Fruit fly (Drosophila melanogaster) whole organism, embryonic: ENCODE results near the gene Sr-CIII.

Experiments
- Awh ChIP-seq: fragments of 200-800 bp; sonication (Bioruptor generic); IDR thresholded peaks from 2 replicates; pipeline ENCODE4, ENCODE4 v1.3.6; 2022; ENCODE audit warnings: missing biosample characterization, missing genetic modification characterization
- CG11696 ChIP-seq: fragments of 200-800 bp; sonication (Bioruptor generic); IDR thresholded peaks from 2 replicates; pipeline ENCODE4 v1.3.6; 2022; ENCODE audit warnings: missing biosample characterization, missing genetic modification characterization
- CG12071 ChIP-seq: fragments of 200-800 bp; sonication (Bioruptor generic); optimal IDR thresholded peaks from 3 replicates; lab custom pipeline; 2018; ENCODE audit warnings: missing biosample characterization, mild to moderate bottlenecking, missing genetic modification characterization
- CG12219 ChIP-seq: fragments of 200-800 bp; sonication (Bioruptor generic); optimal IDR thresholded peaks from 3 replicates; lab custom pipeline; 2018; ENCODE audit warnings: missing biosample characterization, mild to moderate bottlenecking, missing genetic modification characterization
- CG13424 ChIP-seq: fragments of 200-800 bp; sonication (Bioruptor generic); optimal IDR thresholded peaks from 2 replicates; lab custom pipeline; 2019; ENCODE audit warnings: missing biosample characterization, mild to moderate bottlenecking, missing genetic modification characterization, moderate library complexity
- CG13775 ChIP-seq: fragments of 200-800 bp; sonication (Bioruptor generic); optimal IDR thresholded peaks from 3 replicates; lab custom pipeline; 2017; ENCODE audit warnings: missing biosample characterization, mild to moderate bottlenecking, missing genetic modification characterization
- CG15073 ChIP-seq: fragments of 200-800 bp; sonication (Bioruptor generic); optimal IDR thresholded peaks from 2 replicates; lab custom pipeline; 2016; ENCODE audit warnings: missing biosample characterization, missing genetic modification characterization
- CG1529 ChIP-seq: fragments of 200-800 bp; sonication (Bioruptor generic); optimal IDR thresholded peaks from 3 replicates; lab custom pipeline; 2018; ENCODE audit warnings: missing biosample characterization, missing genetic modification characterization
- CG18599 ChIP-seq: fragments of 200-800 bp; sonication (Bioruptor generic); optimal IDR thresholded peaks from 3 replicates; lab custom pipeline; 2017; ENCODE audit warnings: missing biosample characterization, missing genetic modification characterization, mild to moderate bottlenecking, moderate library complexity, missing genetic modification reagents
- CG3281 ChIP-seq: fragments of 200-800 bp; sonication (Bioruptor generic); optimal IDR thresholded peaks from 3 replicates; lab custom pipeline; 2017; ENCODE audit warnings: missing biosample characterization, mild to moderate bottlenecking, missing genetic modification characterization
- CG3407 ChIP-seq: fragments of 200-800 bp; sonication (Bioruptor generic); optimal IDR thresholded peaks from 2 replicates; lab custom pipeline; 2018; ENCODE audit warnings: missing biosample characterization, mild to moderate bottlenecking, missing genetic modification characterization
- CG3847 ChIP-seq: fragments of 200-800 bp; sonication (Bioruptor generic); IDR thresholded peaks from 2 replicates; pipeline ENCODE4 v1.3.6; 2022; ENCODE audit warnings: missing biosample characterization, missing genetic modification characterization
- CG4854 ChIP-seq: fragments of 200-800 bp; sonication (Bioruptor generic); optimal IDR thresholded peaks from 2 replicates; lab custom pipeline; 2016; ENCODE audit warnings: missing biosample characterization, missing genetic modification characterization, inconsistent platforms
- CG5245 ChIP-seq: fragments of 200-800 bp; sonication (Bioruptor generic); optimal IDR thresholded peaks from 3 replicates; lab custom pipeline; 2016; ENCODE audit warnings: missing biosample characterization, missing genetic modification characterization
- CG7372 ChIP-seq: fragments of 200-800 bp; sonication (Bioruptor generic); IDR thresholded peaks from 2 replicates; pipeline ENCODE4 v1.3.6; 2022; ENCODE audit warnings: missing biosample characterization, missing genetic modification characterization
- CG9437 ChIP-seq: fragments of 200-800 bp; sonication (Bioruptor generic); optimal IDR thresholded peaks from 2 replicates; lab custom pipeline; 2018; ENCODE audit warnings: missing biosample characterization, mild to moderate bottlenecking, missing genetic modification characterization
- CG9817 ChIP-seq: fragments of 200-800 bp; sonication (Bioruptor generic); optimal IDR thresholded peaks from 2 replicates; lab custom pipeline; 2018; ENCODE audit warnings: missing biosample characterization, mild to moderate bottlenecking, missing genetic modification characterization, moderate library complexity
- D19A ChIP-seq: fragments of 200-800 bp; optimal IDR thresholded peaks from 3 replicates; lab custom pipeline; 2019; ENCODE audit warnings: missing biosample characterization, mild to moderate bottlenecking, missing genetic modification characterization, moderate library complexity
- Dp ChIP-seq: fragments of 200-800 bp; sonication (Bioruptor generic); optimal IDR thresholded peaks from 2 replicates; lab custom pipeline; 2018; ENCODE audit warnings: missing biosample characterization, mild to moderate bottlenecking, missing genetic modification characterization, moderate library complexity
- Drgx ChIP-seq: fragments of 200-800 bp; sonication (Bioruptor generic); IDR thresholded peaks from 2 replicates; pipeline ENCODE4 v1.3.6; 2022; ENCODE audit warnings: missing biosample characterization, missing genetic modification characterization
- E2f1 ChIP-seq: fragments of 200-800 bp; sonication (Bioruptor generic); IDR thresholded peaks from 2 replicates; pipeline ENCODE4 v1.3.6; 2022; ENCODE audit warnings: missing biosample characterization, missing genetic modification characterization
- Hr39 ChIP-seq: fragments of >200 bp; optimal IDR thresholded peaks from 2 replicates; lab custom pipeline; 2017
- Hsf ChIP-seq: fragments of 200-800 bp; sonication (Bioruptor generic); optimal IDR thresholded peaks from 3 replicates; lab custom pipeline; 2016; ENCODE audit warnings: missing biosample characterization, missing genetic modification characterization
- Lpt ChIP-seq: fragments of >200 bp; optimal IDR thresholded peaks from 2 replicates; lab custom pipeline; 2018; ENCODE audit warnings: missing biosample characterization, missing genetic modification characterization
- Mad ChIP-seq: fragments of 200-800 bp; sonication (Bioruptor generic); optimal IDR thresholded peaks from 2 replicates; lab custom pipeline; 2016; ENCODE audit warnings: missing biosample characterization, missing genetic modification characterization
- Max ChIP-seq: fragments of 200-800 bp; sonication (Bioruptor generic); optimal IDR thresholded peaks from 2 replicates; lab custom pipeline; 2016; ENCODE audit warnings: missing biosample characterization, mild to moderate bottlenecking, missing genetic modification characterization
- Poxn ChIP-seq: fragments of 200-800 bp; sonication (Bioruptor generic); IDR thresholded peaks from 2 replicates; pipeline ENCODE4 v1.3.6; 2022; ENCODE audit warnings: missing biosample characterization, missing genetic modification characterization
- Ptx1 ChIP-seq: fragments of 200-800 bp; sonication (Bioruptor generic); IDR thresholded peaks from 2 replicates; pipeline ENCODE4 v1.3.6; 2022; ENCODE audit warnings: missing biosample characterization, missing genetic modification characterization
- Trl ChIP-seq, 3 experiments: fragments of >200 bp in 2 of 3; fragments of 200-800 bp in 1 of 3; sonication (Bioruptor generic) in 1 of 3; optimal IDR thresholded peaks; 2 replicates in 1 of 3; 3 replicates in 2 of 3; lab custom pipeline; 2016 to 2017; ENCODE audit warnings: missing biosample characterization in 1 of 3, missing genetic modification characterization in 1 of 3
- Vsx1 ChIP-seq: fragments of 200-800 bp; sonication (Bioruptor generic); optimal IDR thresholded peaks from 2 replicates; lab custom pipeline; 2017; ENCODE audit warnings: missing biosample characterization, mild to moderate bottlenecking, missing genetic modification characterization, missing genetic modification reagents
- ab ChIP-seq: fragments of 200-800 bp; sonication (Bioruptor generic); optimal IDR thresholded peaks from 2 replicates; lab custom pipeline; 2016; ENCODE audit warnings: missing biosample characterization, missing genetic modification characterization
- ac ChIP-seq: fragments of 200-800 bp; sonication (Bioruptor generic); optimal IDR thresholded peaks from 3 replicates; lab custom pipeline; 2017; ENCODE audit warnings: missing biosample characterization, mild to moderate bottlenecking, missing genetic modification characterization
- corto ChIP-seq: fragments of 200-800 bp; sonication (Bioruptor generic); optimal IDR thresholded peaks from 2 replicates; lab custom pipeline; 2016; ENCODE audit warnings: missing biosample characterization, mild to moderate bottlenecking, missing genetic modification characterization, moderate library complexity
- croc ChIP-seq: fragments of 200-800 bp; sonication (Bioruptor generic); conservative IDR thresholded peaks from 3 replicates; pipeline ENCODE4 v1.3.6; 2022; ENCODE audit warnings: missing biosample characterization, missing genetic modification characterization
- disco-r ChIP-seq: fragments of 200-800 bp; sonication (Bioruptor generic); optimal IDR thresholded peaks from 2 replicates; lab custom pipeline; 2016; ENCODE audit warnings: missing biosample characterization, missing genetic modification characterization
- dm ChIP-seq: fragments of 200-800 bp; sonication (Bioruptor generic); optimal IDR thresholded peaks from 3 replicates; lab custom pipeline; 2016; ENCODE audit warnings: missing biosample characterization, missing genetic modification characterization
- dmrt99B ChIP-seq: fragments of 200-800 bp; sonication (Bioruptor generic); optimal IDR thresholded peaks from 2 replicates; lab custom pipeline; 2018; ENCODE audit warnings: missing biosample characterization, mild to moderate bottlenecking, missing genetic modification characterization, moderate library complexity
- fd102C ChIP-seq: fragments of 200-800 bp; sonication (Bioruptor generic); optimal IDR thresholded peaks from 2 replicates; lab custom pipeline; 2018; ENCODE audit warnings: missing biosample characterization, mild to moderate bottlenecking, missing genetic modification characterization, moderate library complexity
- fd64A ChIP-seq: fragments of 200-800 bp; sonication (Bioruptor generic); optimal IDR thresholded peaks from 3 replicates; lab custom pipeline; 2018; ENCODE audit warnings: missing biosample characterization, mild to moderate bottlenecking, missing genetic modification characterization
- gcm2 ChIP-seq: fragments of 200-800 bp; sonication (Bioruptor generic); optimal IDR thresholded peaks from 2 replicates; lab custom pipeline; 2016; ENCODE audit warnings: missing biosample characterization, missing genetic modification characterization
- jing ChIP-seq: fragments of 200-800 bp; sonication (Bioruptor generic); optimal IDR thresholded peaks from 2 replicates; lab custom pipeline; 2018; ENCODE audit warnings: missing biosample characterization, mild to moderate bottlenecking, missing genetic modification characterization
- ken ChIP-seq: fragments of 200-800 bp; sonication (Bioruptor generic); IDR thresholded peaks from 3 replicates; pipeline ENCODE4 v1.3.6; 2022; ENCODE audit warnings: missing biosample characterization, missing genetic modification characterization
- lov ChIP-seq, 2 experiments: fragments of 200-800 bp in 1 of 2; fragments of >200 bp in 1 of 2; sonication (Bioruptor generic) in 1 of 2; IDR thresholded peaks in 1 of 2; optimal IDR thresholded peaks in 1 of 2; 2 replicates in 1 of 2; 3 replicates in 1 of 2; pipeline versions ENCODE4 v1.3.6 to Lab custom; 2017 to 2022; ENCODE audit warnings: missing biosample characterization in 1 of 2, missing genetic modification characterization in 1 of 2
- prd ChIP-seq, 3 experiments: fragments of >200 bp in 2 of 3; fragments of 200-800 bp in 1 of 3; sonication (Bioruptor generic) in 1 of 3; optimal IDR thresholded peaks in 2 of 3; IDR thresholded peaks in 1 of 3; 2 replicates in 2 of 3; 3 replicates in 1 of 3; pipeline versions ENCODE4 v1.3.6 to Lab custom; 2017 to 2022; ENCODE audit warnings: missing biosample characterization in 1 of 3, missing genetic modification characterization in 1 of 3
- sd ChIP-seq: fragments of 200-800 bp; sonication (Bioruptor generic); optimal IDR thresholded peaks from 3 replicates; lab custom pipeline; 2018; ENCODE audit warnings: missing biosample characterization, mild to moderate bottlenecking, missing genetic modification characterization, moderate library complexity
- sens ChIP-seq: fragments of 200-800 bp; sonication (Bioruptor generic); peaks from one replicate; lab custom pipeline; 2016; ENCODE audit warnings: missing biosample characterization, missing genetic modification characterization
- seq ChIP-seq: fragments of 200-800 bp; sonication (Bioruptor generic); IDR thresholded peaks from 2 replicates; pipeline ENCODE4 v1.3.6; 2022; ENCODE audit warnings: missing biosample characterization, missing genetic modification characterization
- sob ChIP-seq: fragments of 200-800 bp; sonication (Bioruptor generic); IDR thresholded peaks from 2 replicates; pipeline ENCODE4 v1.3.6; 2022; ENCODE audit warnings: missing biosample characterization, missing genetic modification characterization
- ssp ChIP-seq: fragments of 200-800 bp; sonication (Bioruptor generic); IDR thresholded peaks from 2 replicates; pipeline ENCODE4 v1.3.6; 2022; ENCODE audit warnings: missing biosample characterization, missing genetic modification characterization
- tin ChIP-seq: fragments of 200-800 bp; sonication (Bioruptor generic); optimal IDR thresholded peaks from 3 replicates; lab custom pipeline; 2016; ENCODE audit warnings: missing biosample characterization, missing genetic modification characterization
- wor ChIP-seq: fragments of 200-800 bp; sonication (Bioruptor generic); IDR thresholded peaks from 2 replicates; pipeline ENCODE4 v1.3.6; 2022; ENCODE audit warnings: missing biosample characterization, missing genetic modification characterization

The Sr-CIII gene

DNA sequence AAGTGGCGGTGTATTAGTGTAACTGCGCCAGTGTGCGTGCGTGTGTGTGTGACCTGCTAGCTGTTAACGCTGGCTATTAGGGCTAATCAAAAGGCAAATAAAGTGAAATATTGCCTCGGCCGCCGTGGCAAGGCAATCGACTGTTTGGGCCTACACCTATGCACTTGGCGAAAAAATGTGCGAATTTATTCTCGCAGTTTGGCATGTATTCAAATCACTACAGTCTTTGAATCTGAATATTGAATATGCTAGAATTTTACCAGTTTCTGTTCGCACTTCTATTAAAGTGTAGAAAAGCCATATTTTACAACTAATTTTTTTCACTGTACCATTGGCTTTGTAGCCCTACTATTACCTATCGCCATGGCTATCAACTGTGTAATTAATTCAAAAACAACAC, 39.4 kb upstream of the Sr-CIII start (continued):
- peak; percentile 59 for TF ChIP-seq Hsf (GFP tag; lab: Kevin White, UChicago)
- peak; percentile 13 for TF ChIP-seq fd64A (GFP tag; lab: Kevin White, UChicago)
- TF ChIP-seq CG5245: peak; percentile 47
- peak; percentile 58 for TF ChIP-seq CG18599 (GFP tag; lab: Kevin White, UChicago)
- TF ChIP-seq wor (GFP tag; lab: Robert Waterston, UW): peak; percentile 70
- peak; percentile 71 for TF ChIP-seq CG11696 (GFP tag; lab: Robert Waterston, UW)
- peak; percentile 25 for TF ChIP-seq CG15073 (GFP tag; lab: Kevin White, UChicago)
- no peak for TF ChIP-seq Dp
- TF ChIP-seq CG3847: peak; percentile 67
- TF ChIP-seq Poxn: no peak
- TF ChIP-seq corto (GFP tag; lab: Kevin White, UChicago): no peak
- no peak for TF ChIP-seq prd (optimal IDR thresholded peaks at IDR 0.05; lab: Kevin White, UChicago)
- peak; percentile 85 for TF ChIP-seq prd (GFP tag; IDR thresholded peaks at IDR 0.05; lab: Robert Waterston, UW)
- TF ChIP-seq sens (GFP tag; lab: Kevin White, UChicago): peak; percentile 90
- peak; percentile 50 for TF ChIP-seq croc (GFP tag; lab: Robert Waterston, UW)
- peak; percentile 70 for TF ChIP-seq Drgx
- TF ChIP-seq CG7372 (GFP tag; lab: Robert Waterston, UW): peak; percentile 81
- TF ChIP-seq Hr39 (lab: Kevin White, UChicago): no peak
- TF ChIP-seq ssp (GFP tag; lab: Robert Waterston, UW): peak; percentile 72
- no peak for TF ChIP-seq Max (GFP tag; lab: Kevin White, UChicago)
- TF ChIP-seq ab (GFP tag; lab: Kevin White, UChicago): peak; percentile 59
- TF ChIP-seq Lpt (GFP tag; lab: Kevin White, UChicago): no peak
- peak; percentile 64 for TF ChIP-seq disco-r
- peak; percentile 72 for TF ChIP-seq CG3407
- peak; percentile 47 for TF ChIP-seq D19A (tag; lab: Kevin White, UChicago)
- peak; percentile 84 for TF ChIP-seq E2f1 (GFP tag; lab: Robert Waterston, UW)
- no peak for TF ChIP-seq Trl (optimal IDR thresholded peaks at IDR 0.05; lab: Kevin White, UChicago)
- peak; percentile 64 for TF ChIP-seq Trl (GFP tag; optimal IDR thresholded peaks at IDR 0.05; lab: Kevin White, UChicago)
- no peak for TF ChIP-seq lov (optimal IDR thresholded peaks at IDR 0.05; lab: Kevin White, UChicago)
- TF ChIP-seq lov (GFP tag; IDR thresholded peaks at IDR 0.05; lab: Robert Waterston, UW): peak; percentile 79; the same call in 2 of the 3 replicates
- peak; percentile 39 for TF ChIP-seq CG4854 (GFP tag; lab: Kevin White, UChicago)
- peak; percentile 46 for TF ChIP-seq CG12071
- peak; percentile 47 for TF ChIP-seq tin (GFP tag; lab: Kevin White, UChicago)
- peak; percentile 8 for TF ChIP-seq sd
- peak; percentile 83 for TF ChIP-seq Awh
- no peak for TF ChIP-seq dm
- peak; percentile 88 for TF ChIP-seq sob (GFP tag; lab: Robert Waterston, UW)
- peak; percentile 72 for TF ChIP-seq CG1529 (GFP tag; lab: Kevin White, UChicago)
- TF ChIP-seq gcm2: peak; percentile 67
- TF ChIP-seq CG13775 (GFP tag; lab: Kevin White, UChicago): peak; percentile 46
- TF ChIP-seq jing (GFP tag; lab: Kevin White, UChicago): peak; percentile 43
- TF ChIP-seq CG9817: peak; percentile 65
- TF ChIP-seq CG9437: peak; percentile 68
- peak; percentile 80 for TF ChIP-seq dmrt99B
- no peak for TF ChIP-seq fd102C
- peak; percentile 64 for TF ChIP-seq CG12219 (GFP tag; lab: Kevin White, UChicago)
- no peak for TF ChIP-seq ac
- TF ChIP-seq Vsx1 (GFP tag; lab: Kevin White, UChicago): peak; percentile 74
- peak; percentile 69; the same call in 2 of the 3 replicates for TF ChIP-seq ken (GFP tag; lab: Robert Waterston, UW)
- peak; percentile 70 for TF ChIP-seq Mad (GFP tag; lab: Kevin White, UChicago)
- peak; percentile 88 for TF ChIP-seq CG13424 (tag; lab: Kevin White, UChicago)
- peak; percentile 88 for TF ChIP-seq seq (GFP tag; lab: Robert Waterston, UW)
- TF ChIP-seq Ptx1 (GFP tag; lab: Robert Waterston, UW): peak; percentile 94
- peak; percentile 41 for TF ChIP-seq CG3281
